Worm (Caenorhabditis elegans) whole organism, L4/young adult: Measurements from ENCODE around the gene Y69A2AR.1.

Source experiments
- W03F9.2 ChIP-seq: fragments of 150-350 bp; optimal IDR thresholded peaks from 2 replicates; lab custom pipeline; 2014; ENCODE audit warnings: missing biosample characterization, missing genetic modification characterization
- him-1 ChIP-seq: sonication (generic microtip); optimal IDR thresholded peaks from 2 replicates; lab custom pipeline; 2016; ENCODE audit warnings: missing genotype, missing genetic modification reagents, missing genetic modification characterization, missing compliant biosample characterization

- TF ChIP-seq him-1, result no peak
- no peak for TF ChIP-seq W03F9.2 (tag; lab: Kevin White, UChicago)
Observed at ce11 chrIV:2666586-2667100, at the start of gene Y69A2AR.1.
